Fruit fly (Drosophila melanogaster): Measurements from ENCODE around the gene CG18814.
A peak's percentile ranks its signal among the peaks of the same experiment; 100 is the strongest.

CG18814 gene

DNA sequence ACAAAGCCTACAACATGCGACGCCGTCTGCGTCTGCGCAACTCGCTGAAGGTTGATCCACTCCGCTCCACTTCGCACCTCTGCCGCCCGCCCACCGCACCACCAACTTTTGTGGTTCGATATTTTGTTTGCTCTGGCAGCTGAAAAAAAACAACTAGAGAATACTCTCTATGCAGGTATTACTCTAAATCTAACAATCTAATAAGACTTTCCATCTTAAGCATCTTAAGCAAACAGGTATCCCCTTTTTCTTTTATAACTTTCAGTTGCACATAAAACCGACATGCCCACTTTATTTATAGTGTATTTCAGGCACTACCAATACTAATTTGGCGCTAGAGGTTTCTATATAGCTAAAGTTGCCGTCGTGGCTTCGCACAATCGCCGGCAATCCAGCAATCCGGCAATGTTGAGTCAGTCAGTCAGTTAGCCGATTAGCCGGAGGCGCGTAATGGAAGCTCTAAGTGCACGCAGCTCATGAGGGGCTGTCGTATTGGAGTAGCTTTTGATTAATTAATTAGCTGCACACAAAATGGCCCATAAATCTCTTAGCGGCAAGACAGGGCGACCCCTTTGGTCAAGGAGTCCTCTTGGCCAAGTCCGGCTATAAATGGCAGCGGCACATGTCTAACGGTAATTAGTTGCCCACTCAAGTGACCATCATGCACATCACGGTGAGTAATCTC lies 41.3 kb upstream of the CG18814 start, which contains the start of gene CG13058 (continued):
- TF ChIP-seq unc-4 (GFP tag; IDR thresholded peaks at IDR 0.05; ENCODE audit: partially characterized antibody) (no peak), sima (GFP tag; optimal IDR thresholded peaks at IDR 0.05) (no peak), lilli (GFP tag; optimal IDR thresholded peaks at IDR 0.05) (peak; percentile 68), grau (tag; optimal IDR thresholded peaks at IDR 0.05) (peak; percentile 79), tio (GFP tag; optimal IDR thresholded peaks at IDR 0.05) (peak; percentile 2), bsh (GFP tag; optimal IDR thresholded peaks at IDR 0.05) (peak in 1 of 2 experiments; percentile 3), slou (GFP tag; optimal IDR thresholded peaks at IDR 0.05) (no peak), Sry-δ (GFP tag; optimal IDR thresholded peaks at IDR 0.05) (peak; percentile 32), CG14667 (GFP tag; IDR thresholded peaks at IDR 0.05) (0 out of 2 replicates have a peak, but pooled peaks have one; percentile 22), CG11695 (GFP tag; IDR thresholded peaks at IDR 0.05) (peak; percentile 67), CG4282 (GFP tag; optimal IDR thresholded peaks at IDR 0.05) (no peak), ap (GFP tag; IDR thresholded peaks at IDR 0.05) (peak; percentile 59), gsb (GFP tag; IDR thresholded peaks at IDR 0.05) (peak; percentile 52; the same call in 1 of the 2 replicates), zf30C (GFP tag; optimal IDR thresholded peaks at IDR 0.05) (no peak), fd64A (GFP tag; optimal IDR thresholded peaks at IDR 0.05) (no peak), CG2875 (GFP tag; optimal IDR thresholded peaks at IDR 0.05) (no peak), gsb-n (tag; optimal IDR thresholded peaks at IDR 0.05) (no peak), ftz-f1 (GFP tag; optimal IDR thresholded peaks at IDR 0.05) (no peak), Myb (GFP tag; optimal IDR thresholded peaks at IDR 0.05) (peak; percentile 16), CG17802 (tag; optimal IDR thresholded peaks at IDR 0.05) (no peak), Oaz (GFP tag; IDR thresholded peaks at IDR 0.05) (peak; percentile 66), CG17361 (GFP tag; IDR thresholded peaks at IDR 0.05) (peak; percentile 60; the same call in 2 of the 3 replicates), Ada2b (GFP tag; IDR thresholded peaks at IDR 0.05) (peak; percentile 90), Poxn (GFP tag; IDR thresholded peaks at IDR 0.05) (no peak), Hr3 (GFP tag; optimal IDR thresholded peaks at IDR 0.05) (peak; percentile 48), cwo (GFP tag; optimal IDR thresholded peaks at IDR 0.05) (peak; percentile 38), CG4424 (GFP tag; optimal IDR thresholded peaks at IDR 0.05) (peak; percentile 22), Mrtf (GFP tag; IDR thresholded peaks at IDR 0.05) (no peak), CG10543 (GFP tag; optimal IDR thresholded peaks at IDR 0.05) (peak; percentile 31), phol (tag; optimal IDR thresholded peaks at IDR 0.05) (no peak), B-H2 (GFP tag; optimal IDR thresholded peaks at IDR 0.05) (no peak), ttk (GFP tag; IDR thresholded peaks at IDR 0.05) (peak; percentile 44), scrt (GFP tag; optimal IDR thresholded peaks at IDR 0.05) (peak; percentile 37), nmo (GFP tag; optimal IDR thresholded peaks at IDR 0.05) (peak; percentile 30), CG11723 (GFP tag; optimal IDR thresholded peaks at IDR 0.05) (peak; percentile 24), Ravus (GFP tag; IDR thresholded peaks at IDR 0.05) (no peak; the same call in 1 of the 2 replicates), sqz (GFP tag; optimal IDR thresholded peaks at IDR 0.05) (no peak), HLH54F (GFP tag; optimal IDR thresholded peaks at IDR 0.05) (peak; percentile 64), insv (GFP tag; optimal IDR thresholded peaks at IDR 0.05) (no peak), CG1792 (GFP tag; optimal IDR thresholded peaks at IDR 0.05) (no peak), cato (GFP tag; optimal IDR thresholded peaks at IDR 0.05; ENCODE audit: borderline replicate concordance) (no peak), CG1832 (GFP tag; optimal IDR thresholded peaks at IDR 0.05) (no peak), cas (GFP tag; IDR thresholded peaks at IDR 0.05) (no peak), vnd (GFP tag; IDR thresholded peaks at IDR 0.05; ENCODE audit: partially characterized antibody) (no peak), CG8359 (GFP tag; optimal IDR thresholded peaks at IDR 0.05; ENCODE audit: borderline replicate concordance) (no peak), CG14050 (GFP tag; IDR thresholded peaks at IDR 0.05) (peak; percentile 76), Gug (GFP tag; IDR thresholded peaks at IDR 0.05) (no peak), Spps (tag; optimal IDR thresholded peaks at IDR 0.05) (no peak), btn (GFP tag; optimal IDR thresholded peaks at IDR 0.05) (no peak), Scr (GFP tag; IDR thresholded peaks at IDR 0.05; ENCODE audit: partially characterized antibody) (no peak)

Data from whole organism, embryonic.